Fruit fly (Drosophila melanogaster) whole organism, wandering third instar larva: ENCODE results near the gene CG4596.

ENCODE experiments used
- Abd-B ChIP-seq: fragments of >200 bp; optimal IDR thresholded peaks from 2 replicates; lab custom pipeline; 2017; ENCODE audit warnings: missing biosample characterization, missing genetic modification characterization
- Dfd ChIP-seq: fragments of >200 bp; optimal IDR thresholded peaks from 2 replicates; lab custom pipeline; 2017; ENCODE audit warnings: missing biosample characterization, missing genetic modification characterization
- Dif ChIP-seq: fragments of 200-275, 200-300 bp; sonication (Bioruptor generic); optimal IDR thresholded peaks from 2 replicates; lab custom pipeline; 2018; ENCODE audit warnings: missing biosample characterization, missing genetic modification characterization; ENCODE audit not compliant: partially characterized antibody
- Hr83 ChIP-seq: fragments of 200-300 bp; sonication (Bioruptor generic); optimal IDR thresholded peaks from 2 replicates; lab custom pipeline; 2016; ENCODE audit warnings: missing biosample characterization, mild to moderate bottlenecking, missing genetic modification characterization, moderate library complexity; ENCODE audit not compliant: poor library complexity, severe bottlenecking
- fru ChIP-seq: fragments of 200-800 bp; sonication (Bioruptor generic); optimal IDR thresholded peaks from 3 replicates; lab custom pipeline; 2016; ENCODE audit warnings: missing biosample characterization, mild to moderate bottlenecking, missing genetic modification characterization

- TF ChIP-seq Hr83 (GFP tag; lab: Kevin White, UChicago): no peak
- TF ChIP-seq Abd-B (GFP tag; lab: Kevin White, UChicago): no peak
- no peak for TF ChIP-seq Dif (GFP tag; lab: Kevin White, UChicago)
- no peak for TF ChIP-seq Dfd (GFP tag; lab: Kevin White, UChicago)
- no peak for TF ChIP-seq fru (GFP tag; lab: Kevin White, UChicago)
These were observed 30.4 kb upstream of the CG4596 start for dm6 chr3R:10842422-10842821.
